Fruit fly (Drosophila melanogaster): ENCODE results near the gene CG34355.
A peak's percentile ranks its signal among the peaks of the same experiment; 100 is the strongest.

Gene CG34355

dm6 chr3R:23886270-23887095 lies 82.8 kb downstream of the CG34355 start (continued):
- TF ChIP-seq CG7928 (GFP tag; optimal IDR thresholded peaks at IDR 0.05) (no peak), Vsx1 (GFP tag; optimal IDR thresholded peaks at IDR 0.05) (peak; percentile 70), Eip74EF (GFP tag; optimal IDR thresholded peaks at IDR 0.05) (peak in 1 of 2 experiments; percentile 81), CG4707 (GFP tag; optimal IDR thresholded peaks at IDR 0.05) (peak; percentile 74), Trl (optimal IDR thresholded peaks at IDR 0.05) (no peak), Trl (GFP tag; optimal IDR thresholded peaks at IDR 0.05) (peak; percentile 70), hkb (optimal IDR thresholded peaks at IDR 0.05) (no peak), hkb (GFP tag; IDR thresholded peaks at IDR 0.05) (peak; percentile 87), sob (GFP tag; IDR thresholded peaks at IDR 0.05) (peak; percentile 77; the same call in 1 of the 2 replicates), Opbp (GFP tag; IDR thresholded peaks at IDR 0.05; ENCODE audit: partially characterized antibody) (no peak), disco-r (GFP tag; optimal IDR thresholded peaks at IDR 0.05) (peak; percentile 34), CG13287 (GFP tag; IDR thresholded peaks at IDR 0.05; ENCODE audit: partially characterized antibody) (no peak), Fer1 (GFP tag; optimal IDR thresholded peaks at IDR 0.05) (peak; percentile 72), dmrt11E (tag; optimal IDR thresholded peaks at IDR 0.05) (peak; percentile 96), vnd (GFP tag; IDR thresholded peaks at IDR 0.05; ENCODE audit: partially characterized antibody) (no peak), CG12155 (GFP tag; optimal IDR thresholded peaks at IDR 0.05) (peak; percentile 71), CG10431 (GFP tag; optimal IDR thresholded peaks at IDR 0.05) (peak; percentile 81), CG11456 (GFP tag; IDR thresholded peaks at IDR 0.05) (peak; percentile 56; the same call in 1 of the 3 replicates), CG30431 (GFP tag; optimal IDR thresholded peaks at IDR 0.05) (peak; percentile 68), MBD-R2 (GFP tag; IDR thresholded peaks at IDR 0.05) (peak; percentile 42; the same call in 1 of the 2 replicates), usp (GFP tag; optimal IDR thresholded peaks at IDR 0.05) (no peak), Xrp1 (GFP tag; IDR thresholded peaks at IDR 0.05) (peak; percentile 97), emc (GFP tag; optimal IDR thresholded peaks at IDR 0.05) (no peak), CG11723 (GFP tag; optimal IDR thresholded peaks at IDR 0.05) (peak; percentile 76), CG31365 (tag; optimal IDR thresholded peaks at IDR 0.05) (no peak), ind (GFP tag; optimal IDR thresholded peaks at IDR 0.05) (peak; percentile 71), ap (GFP tag; IDR thresholded peaks at IDR 0.05) (peak; percentile 78), CG14667 (GFP tag; IDR thresholded peaks at IDR 0.05) (peak; percentile 57), CG14965 (GFP tag; optimal IDR thresholded peaks at IDR 0.05; ENCODE audit: borderline replicate concordance) (no peak), Hey (tag; optimal IDR thresholded peaks at IDR 0.05) (no peak), lmd (GFP tag; IDR thresholded peaks at IDR 0.05) (peak; percentile 81), sisA (GFP tag; IDR thresholded peaks at IDR 0.05) (peak; percentile 83), fd64A (GFP tag; optimal IDR thresholded peaks at IDR 0.05) (peak; percentile 65), CG6272 (GFP tag; IDR thresholded peaks at IDR 0.05) (peak; percentile 56; the same call in 1 of the 2 replicates), CG9437 (GFP tag; optimal IDR thresholded peaks at IDR 0.05) (peak; percentile 80), abd-A (tag; optimal IDR thresholded peaks at IDR 0.05) (no peak), odd (GFP tag; optimal IDR thresholded peaks at IDR 0.05) (peak; percentile 82), vvl (GFP tag; IDR thresholded peaks at IDR 0.05) (peak; percentile 89), CG10654 (GFP tag; optimal IDR thresholded peaks at IDR 0.05) (peak; percentile 71), Ets97D (GFP tag; optimal IDR thresholded peaks at IDR 0.05) (peak; percentile 37), NFAT (GFP tag; IDR thresholded peaks at IDR 0.05) (no peak), chm (GFP tag; IDR thresholded peaks at IDR 0.05) (peak; percentile 59; the same call in 1 of the 2 replicates), gem (tag; optimal IDR thresholded peaks at IDR 0.05) (peak; percentile 93), ems (GFP tag; optimal IDR thresholded peaks at IDR 0.05) (peak; percentile 54), CG8290 (GFP tag; optimal IDR thresholded peaks at IDR 0.05) (peak; percentile 79), CG8290 (tag; optimal IDR thresholded peaks at IDR 0.05) (peak; percentile 19 to 88), dysf (GFP tag; IDR thresholded peaks at IDR 0.05) (peak; percentile 82), CG4328 (GFP tag; optimal IDR thresholded peaks at IDR 0.05) (peak; percentile 74), Ada2b (GFP tag; IDR thresholded peaks at IDR 0.05) (peak; percentile 63), Atf-2 (GFP tag; optimal IDR thresholded peaks at IDR 0.05) (peak; percentile 78)

Measured in whole organism, embryonic.